Fruit fly (Drosophila melanogaster) whole organism: ENCODE results near the gene CG18132.

Source experiments
- EcR ChIP-seq, 2 experiments: fragments of >200 bp; optimal IDR thresholded peaks; 2 replicates each; lab custom pipeline; 2017; ENCODE audit warnings: missing biosample characterization in 2 of 2, missing genetic modification characterization in 2 of 2, missing genetic modification reagents in 2 of 2
- pan ChIP-seq: fragments of >200 bp; optimal IDR thresholded peaks from 2 replicates; lab custom pipeline; 2017
- usp ChIP-seq: fragments of >200 bp; optimal IDR thresholded peaks from 2 replicates; lab custom pipeline; 2017; ENCODE audit warnings: missing biosample characterization, missing genetic modification characterization, mixed read lengths

dm6 chr2L:1520191-1520590 lies 2.9 kb upstream of the CG18132 start, which contains the start of gene Or22a:
- TF ChIP-seq EcR (GFP tag; optimal IDR thresholded peaks at IDR 0.05; lab: Kevin White, UChicago) (no peak), pan (lab: Kevin White, UChicago) (no peak), usp (GFP tag; lab: Kevin White, UChicago) (no peak)
